Worm (Caenorhabditis elegans) whole organism, young adult: Measurements from ENCODE around the gene mut-15.

Experiments
- B0336.3 ChIP-seq: fragments of 200-800 bp; sonication (Bioruptor generic); IDR thresholded peaks from 2 replicates; pipeline ENCODE4 v1.3.6; 2022; ENCODE audit warnings: missing genetic modification characterization, missing compliant biosample characterization
- F33H1.4 ChIP-seq: fragments of 200-800 bp; sonication (Bioruptor generic); IDR thresholded peaks from 2 replicates; pipeline ENCODE4 v1.3.6; 2022; ENCODE audit warnings: missing genetic modification reagents, missing genetic modification characterization, missing compliant biosample characterization
- F52B5.7 ChIP-seq: sonication (generic microtip); optimal IDR thresholded peaks from 2 replicates; lab custom pipeline; 2016; ENCODE audit warnings: mild to moderate bottlenecking, missing genetic modification characterization, missing compliant biosample characterization
- athp-1 ChIP-seq: sonication (generic microtip); optimal IDR thresholded peaks from 2 replicates; lab custom pipeline; 2017; ENCODE audit warnings: mild to moderate bottlenecking, missing genetic modification characterization, missing compliant biosample characterization
- bed-1 ChIP-seq: fragments of 200-800 bp; sonication (Bioruptor generic); IDR thresholded peaks from 2 replicates; pipeline ENCODE4 v1.3.6; 2022; ENCODE audit warnings: missing genetic modification reagents, missing genetic modification characterization, missing compliant biosample characterization
- bed-2 ChIP-seq: fragments of 200-800 bp; sonication (Bioruptor generic); IDR thresholded peaks from 2 replicates; pipeline ENCODE4 v1.3.6; 2022; ENCODE audit warnings: missing genetic modification reagents, missing genetic modification characterization, missing compliant biosample characterization
- lag-1 ChIP-seq: fragments of 200-800 bp; sonication (Bioruptor generic); IDR thresholded peaks from 2 replicates; pipeline ENCODE4 v1.3.6; 2022; ENCODE audit warnings: missing genetic modification reagents, missing genetic modification characterization, missing compliant biosample characterization
- let-607 ChIP-seq, 2 experiments: fragments of 200-800 bp in 1 of 2; sonication (Bioruptor generic) in 1 of 2; sonication (generic microtip) in 1 of 2; optimal IDR thresholded peaks; 2 replicates each; lab custom pipeline; 2016 to 2018; ENCODE audit warnings: mild to moderate bottlenecking in 2 of 2, missing compliant biosample characterization in 2 of 2, missing genetic modification characterization in 2 of 2, moderate library complexity in 2 of 2, missing genotype in 1 of 2
- lir-1 ChIP-seq: fragments of 200-800 bp; sonication (Bioruptor generic); conservative IDR thresholded peaks from 2 replicates; pipeline ENCODE4 v1.3.6; 2022; ENCODE audit warnings: missing genetic modification reagents, missing genetic modification characterization, missing compliant biosample characterization
- madf-3 ChIP-seq: fragments of 200-800 bp; sonication (Bioruptor generic); IDR thresholded peaks from 2 replicates; pipeline ENCODE4 v1.3.6; 2022; ENCODE audit warnings: missing genetic modification reagents, missing genetic modification characterization, missing compliant biosample characterization
- nhr-80 ChIP-seq: sonication (generic microtip); optimal IDR thresholded peaks from 2 replicates; lab custom pipeline; 2016; ENCODE audit warnings: missing genetic modification characterization, missing compliant biosample characterization
- pha-4 ChIP-seq: fragments of 150-350 bp; sonication (generic microtip); optimal IDR thresholded peaks from 2 replicates; lab custom pipeline; 2014; ENCODE audit warnings: missing biosample characterization, missing genetic modification reagents, missing genetic modification characterization
- ztf-28 ChIP-seq: fragments of 200-800 bp; sonication (Bioruptor generic); IDR thresholded peaks from 2 replicates; pipeline ENCODE4 v1.3.6; 2022; ENCODE audit warnings: missing genetic modification reagents, missing genetic modification characterization, missing compliant biosample characterization

- peak; percentile 56 for TF ChIP-seq nhr-80 (tag; lab: Kevin White, UChicago)
- TF ChIP-seq F52B5.7 (tag; lab: Kevin White, UChicago), result no peak
- TF ChIP-seq F33H1.4 (GFP tag; lab: Robert Waterston, UW), result peak; percentile 98
- TF ChIP-seq ztf-28 (GFP tag; lab: Robert Waterston, UW), result peak; percentile 95
- peak in 1 of 2 experiments; percentile 52 for TF ChIP-seq let-607 (tag; optimal IDR thresholded peaks at IDR 0.05; lab: Kevin White, UChicago)
- peak; percentile 51; the same call in 1 of the 2 replicates for TF ChIP-seq B0336.3 (GFP tag; lab: Robert Waterston, UW)
- TF ChIP-seq pha-4 (tag; lab: Kevin White, UChicago), result peak; percentile 85
- TF ChIP-seq madf-3, result no peak
- peak; percentile 66; the same call in 1 of the 2 replicates for TF ChIP-seq bed-2 (GFP tag; lab: Robert Waterston, UW)
- no peak for TF ChIP-seq lag-1 (GFP tag; lab: Robert Waterston, UW)
- TF ChIP-seq athp-1, result peak; percentile 92
- TF ChIP-seq lir-1, result peak; percentile 54; the same call in 1 of the 2 replicates
- TF ChIP-seq bed-1 (GFP tag; lab: Robert Waterston, UW), result no peak
These were observed at the start of gene mut-15, which contains the start of gene fib-1 for ce11 chrV:15002184-15002690.
